Worm (Caenorhabditis elegans): ENCODE data around the gene Y43F8B.29.
A peak's percentile ranks its signal among the peaks of the same experiment; 100 is the strongest.

The Y43F8B.29 gene

DNA sequence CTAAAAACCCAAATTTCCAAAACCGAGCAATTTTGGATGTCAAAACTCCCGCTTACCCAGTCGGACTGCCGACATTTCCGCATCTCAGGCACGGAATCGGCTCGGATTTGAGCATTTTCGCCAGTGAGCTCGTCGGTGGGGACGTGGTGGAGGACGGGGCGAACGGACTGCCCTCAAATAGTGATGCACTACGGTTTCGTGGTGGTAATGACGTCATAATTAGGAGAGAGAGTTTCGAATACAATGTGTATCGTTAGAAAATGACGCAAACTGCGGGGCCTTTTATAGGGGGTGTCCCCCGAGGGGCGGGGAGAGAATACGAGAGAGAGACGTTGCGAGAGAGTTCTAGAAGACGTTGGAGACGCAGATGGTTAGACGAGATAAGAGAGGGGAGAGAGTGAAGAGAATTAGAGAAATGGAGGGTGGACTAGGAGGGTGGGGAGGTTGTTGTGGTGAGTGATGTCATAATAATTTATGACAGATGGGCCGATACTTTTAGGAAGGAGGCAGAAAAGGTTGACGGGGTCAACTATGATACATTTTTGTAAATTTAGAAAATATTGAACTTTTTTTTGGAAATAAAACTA lies 31.2 kb downstream of the Y43F8B.29 start (continued):
- TF ChIP-seq rbr-2 (tag; optimal IDR thresholded peaks at IDR 0.05) (peak; percentile 87), fos-1 (tag; optimal IDR thresholded peaks at IDR 0.05) (no peak), R02D3.7 (tag; optimal IDR thresholded peaks at IDR 0.05) (no peak), zfp-3 (GFP tag; conservative IDR thresholded peaks at IDR 0.05) (peak; percentile 80), daf-16 (GFP tag; optimal IDR thresholded peaks at IDR 0.05) (no peak), daf-16 (tag; optimal IDR thresholded peaks at IDR 0.05) (peak; percentile 65), zip-2 (tag; optimal IDR thresholded peaks at IDR 0.05) (no peak), Y75B8A.6 (GFP tag; IDR thresholded peaks at IDR 0.05) (no peak), T20F7.1 (GFP tag; optimal IDR thresholded peaks at IDR 0.05) (peak; percentile 49), ceh-20 (GFP tag; IDR thresholded peaks at IDR 0.05) (peak; percentile 98), spr-1 (tag; optimal IDR thresholded peaks at IDR 0.05) (peak; percentile 55), F37D6.2 (tag; optimal IDR thresholded peaks at IDR 0.05) (peak; percentile 60), madf-9 (GFP tag; conservative IDR thresholded peaks at IDR 0.05) (peak; percentile 51; the same call in 1 of the 2 replicates), Y105C5A.15 (GFP tag; IDR thresholded peaks at IDR 0.05) (no peak), dmd-9 (GFP tag; IDR thresholded peaks at IDR 0.05) (no peak), egl-43 (GFP tag; IDR thresholded peaks at IDR 0.05) (peak; percentile 79; the same call in 1 of the 2 replicates), dmd-8 (GFP tag; IDR thresholded peaks at IDR 0.05) (0 out of 2 replicates have a peak, but pooled peaks have one; percentile 30), snpc-4 (tag; optimal IDR thresholded peaks at IDR 0.05) (no peak), unc-130 (GFP tag; optimal IDR thresholded peaks at IDR 0.05) (no peak), ZK337.2 (GFP tag; IDR thresholded peaks at IDR 0.05) (no peak), Y5F2A.4 (GFP tag; optimal IDR thresholded peaks at IDR 0.05) (no peak), F10B5.3 (tag; optimal IDR thresholded peaks at IDR 0.05) (no peak), ama-1 (optimal IDR thresholded peaks at IDR 0.05) (peak; percentile 84), aly-2 (tag; optimal IDR thresholded peaks at IDR 0.05) (no peak), arid-1 (GFP tag; conservative IDR thresholded peaks at IDR 0.05) (peak; percentile 56; the same call in 1 of the 2 replicates), duxl-1 (tag; optimal IDR thresholded peaks at IDR 0.05; ENCODE audit: poor library complexity) (peak; percentile 69), zag-1 (tag; optimal IDR thresholded peaks at IDR 0.05) (no peak), vab-7 (GFP tag; IDR thresholded peaks at IDR 0.05) (peak; percentile 44; the same call in 1 of the 2 replicates), daf-12 (tag; optimal IDR thresholded peaks at IDR 0.05) (no peak), spr-3 (GFP tag; optimal IDR thresholded peaks at IDR 0.05) (peak; percentile 72), attf-4 (tag; optimal IDR thresholded peaks at IDR 0.05) (no peak), nhr-25 (tag; optimal IDR thresholded peaks at IDR 0.05; ENCODE audit: borderline replicate concordance, insufficient read depth) (peak; percentile 92), ZK546.5 (tag; optimal IDR thresholded peaks at IDR 0.05) (no peak), nhr-6 (tag; optimal IDR thresholded peaks at IDR 0.05) (peak; percentile 83), ceh-62 (tag; optimal IDR thresholded peaks at IDR 0.05) (no peak), hmg-1.1 (GFP tag; IDR thresholded peaks at IDR 0.05) (peak; percentile 92), dmd-6 (GFP tag; IDR thresholded peaks at IDR 0.05) (peak; percentile 95), nhr-77 (tag; optimal IDR thresholded peaks at IDR 0.05) (peak; percentile 51), pqm-1 (tag; optimal IDR thresholded peaks at IDR 0.05) (no peak), mes-2 (tag; optimal IDR thresholded peaks at IDR 0.05; ENCODE audit: poor library complexity, severe bottlenecking) (peak; percentile 75), ztf-7 (tag; optimal IDR thresholded peaks at IDR 0.05) (peak; percentile 21), nhr-102 (tag; optimal IDR thresholded peaks at IDR 0.05) (peak; percentile 68), lin-13 (GFP tag; optimal IDR thresholded peaks at IDR 0.05) (peak; percentile 65), gei-8 (GFP tag; optimal IDR thresholded peaks at IDR 0.05) (peak; percentile 88), tra-1 (GFP tag; IDR thresholded peaks at IDR 0.05) (peak; percentile 92), php-3 (GFP tag; IDR thresholded peaks at IDR 0.05) (peak; percentile 79), daf-19 (GFP tag; conservative IDR thresholded peaks at IDR 0.05) (peak; percentile 60), skn-1 (tag; optimal IDR thresholded peaks at IDR 0.05) (no peak), F49E8.2 (tag; optimal IDR thresholded peaks at IDR 0.05; ENCODE audit: borderline replicate concordance) (no peak), lin-29 (GFP tag; IDR thresholded peaks at IDR 0.05) (0 out of 2 replicates have a peak, but pooled peaks have one; percentile 58), dpl-1 (GFP tag; optimal IDR thresholded peaks at IDR 0.05) (peak; percentile 53)
